Fruit fly (Drosophila melanogaster) whole organism, embryonic: ENCODE results near the gene Pc.

Experiments used
- CG10979 ChIP-seq: fragments of 200-800 bp; sonication (Bioruptor generic); optimal IDR thresholded peaks from 2 replicates; lab custom pipeline; 2018; ENCODE audit warnings: missing biosample characterization, mild to moderate bottlenecking, missing genetic modification characterization, moderate library complexity
- CG13424 ChIP-seq: fragments of 200-800 bp; sonication (Bioruptor generic); optimal IDR thresholded peaks from 2 replicates; lab custom pipeline; 2019; ENCODE audit warnings: missing biosample characterization, mild to moderate bottlenecking, missing genetic modification characterization, moderate library complexity
- CG8924 ChIP-seq: fragments of 200-800 bp; optimal IDR thresholded peaks from 3 replicates; lab custom pipeline; 2019; ENCODE audit warnings: missing biosample characterization, mild to moderate bottlenecking, missing genetic modification characterization, moderate library complexity
- Myb ChIP-seq: fragments of 200-800 bp; sonication (Bioruptor generic); optimal IDR thresholded peaks from 2 replicates; lab custom pipeline; 2016; ENCODE audit warnings: missing biosample characterization, missing genetic modification characterization
- Poxn ChIP-seq: fragments of 200-800 bp; sonication (Bioruptor generic); IDR thresholded peaks from 2 replicates; pipeline ENCODE4 v1.3.6; 2022; ENCODE audit warnings: missing biosample characterization, missing genetic modification characterization
- Tbp ChIP-seq: fragments of >200 bp; optimal IDR thresholded peaks from 2 replicates; lab custom pipeline; 2018; ENCODE audit warnings: missing biosample characterization, missing genetic modification characterization
- cwo ChIP-seq: fragments of 200-800 bp; sonication (Bioruptor generic); optimal IDR thresholded peaks from 3 replicates; lab custom pipeline; 2017; ENCODE audit warnings: missing biosample characterization, missing genetic modification characterization, mild to moderate bottlenecking, moderate library complexity, missing genetic modification reagents
- dati ChIP-seq: fragments of 200-800 bp; sonication (Bioruptor generic); IDR thresholded peaks from 2 replicates; pipeline ENCODE4 v1.3.6; 2022; ENCODE audit warnings: missing biosample characterization, missing genetic modification characterization
- dpn ChIP-seq, 2 experiments: fragments of 200-800 bp; sonication (Bioruptor generic); optimal IDR thresholded peaks; 3 replicates each; lab custom pipeline; 2016; ENCODE audit warnings: missing biosample characterization in 2 of 2, missing genetic modification characterization in 2 of 2
- h ChIP-seq: fragments of >200 bp; optimal IDR thresholded peaks from 2 replicates; lab custom pipeline; 2017
- ken ChIP-seq: fragments of 200-800 bp; sonication (Bioruptor generic); IDR thresholded peaks from 3 replicates; pipeline ENCODE4 v1.3.6; 2022; ENCODE audit warnings: missing biosample characterization, missing genetic modification characterization
- psq ChIP-seq: fragments of 200-800 bp; sonication (Bioruptor generic); optimal IDR thresholded peaks from 2 replicates; lab custom pipeline; 2017; ENCODE audit warnings: missing biosample characterization, missing genetic modification characterization
- toy ChIP-seq: fragments of 200-800 bp; sonication (Bioruptor generic); IDR thresholded peaks from 2 replicates; pipeline ENCODE4 v1.3.6; 2022; ENCODE audit warnings: missing biosample characterization, missing genetic modification characterization
- zf30C ChIP-seq: fragments of 200-800 bp; sonication (Bioruptor generic); optimal IDR thresholded peaks from 3 replicates; lab custom pipeline; 2018; ENCODE audit warnings: missing biosample characterization, mild to moderate bottlenecking, missing genetic modification characterization

DNA sequence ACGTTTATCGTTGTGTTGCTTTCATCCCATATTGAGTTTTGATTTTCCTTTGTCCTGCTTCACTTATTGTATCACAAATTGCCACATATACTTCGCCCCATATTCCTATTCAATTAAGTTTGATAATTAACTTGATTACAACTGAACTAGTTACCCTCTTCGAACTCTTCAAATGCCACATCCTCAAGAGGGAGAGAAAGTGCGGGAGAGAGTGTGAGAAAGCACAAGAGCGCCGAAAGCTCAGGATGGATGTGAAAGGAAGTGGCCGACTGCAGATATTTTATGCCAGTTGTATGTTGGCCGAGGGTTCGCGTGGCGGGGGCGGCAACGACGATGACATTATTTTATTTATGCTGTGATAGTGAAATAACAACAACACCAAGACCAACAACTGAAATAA, 654 bp upstream of the Pc start, which contains the start of gene Rab26:
- no peak for TF ChIP-seq dati (GFP tag; lab: Robert Waterston, UW)
- no peak for TF ChIP-seq CG13424 (tag; lab: Kevin White, UChicago)
- no peak for TF ChIP-seq h
- no peak for TF ChIP-seq toy
- TF ChIP-seq psq (GFP tag; lab: Kevin White, UChicago): no peak
- no peak for TF ChIP-seq CG8924 (tag; lab: Kevin White, UChicago)
- TF ChIP-seq Tbp (GFP tag; lab: Kevin White, UChicago): no peak
- no peak for TF ChIP-seq cwo (GFP tag; lab: Kevin White, UChicago)
- TF ChIP-seq ken (GFP tag; lab: Robert Waterston, UW): no peak
- TF ChIP-seq CG10979 (tag; lab: Kevin White, UChicago): no peak
- no peak for TF ChIP-seq Myb (GFP tag; lab: Kevin White, UChicago)
- TF ChIP-seq dpn (GFP tag; optimal IDR thresholded peaks at IDR 0.05; lab: Kevin White, UChicago): no peak
- no peak for TF ChIP-seq zf30C (GFP tag; lab: Kevin White, UChicago)
- no peak for TF ChIP-seq Poxn
